Worm (Caenorhabditis elegans) whole organism, L3 larva: Measurements from ENCODE around the gene F41C3.11.

Source experiments
- R02D3.7 ChIP-seq: fragments of 150-350 bp; optimal IDR thresholded peaks from 2 replicates; lab custom pipeline; 2014; ENCODE audit warnings: missing biosample characterization, missing genetic modification characterization
- ZK546.5 ChIP-seq: sonication (generic microtip); optimal IDR thresholded peaks from 2 replicates; lab custom pipeline; 2017; ENCODE audit warnings: missing biosample characterization, missing genetic modification characterization
- aly-2 ChIP-seq: fragments of 150-350 bp; optimal IDR thresholded peaks from 2 replicates; lab custom pipeline; 2014; ENCODE audit warnings: missing biosample characterization, missing genetic modification characterization
- ceh-16 ChIP-seq: sonication (generic microtip); optimal IDR thresholded peaks from 2 replicates; lab custom pipeline; 2017; ENCODE audit warnings: missing biosample characterization, missing genetic modification characterization
- ceh-28 ChIP-seq: fragments of 150-350 bp; optimal IDR thresholded peaks from 2 replicates; lab custom pipeline; 2014; ENCODE audit warnings: missing biosample characterization, missing genetic modification reagents, missing genetic modification characterization
- ceh-82 ChIP-seq: fragments of 150-350 bp; optimal IDR thresholded peaks from 2 replicates; lab custom pipeline; 2014; ENCODE audit warnings: missing biosample characterization, missing genetic modification characterization
- ceh-9 ChIP-seq: sonication (generic microtip); optimal IDR thresholded peaks from 2 replicates; lab custom pipeline; 2018; ENCODE audit warnings: missing biosample characterization, missing genetic modification characterization
- egl-27 ChIP-seq: sonication (generic microtip); optimal IDR thresholded peaks from 4 replicates; lab custom pipeline; 2017; ENCODE audit warnings: missing biosample characterization, missing genetic modification reagents, missing genetic modification characterization
- egl-5 ChIP-seq: fragments of 150-350 bp; optimal IDR thresholded peaks from 2 replicates; lab custom pipeline; 2017; ENCODE audit warnings: missing biosample characterization, missing genetic modification reagents, missing genetic modification characterization, inconsistent platforms
- elt-2 ChIP-seq: sonication (generic microtip); optimal IDR thresholded peaks from 2 replicates; lab custom pipeline; 2016; ENCODE audit warnings: missing genetic modification reagents, mild to moderate bottlenecking, missing genetic modification characterization, missing compliant biosample characterization
- elt-3 ChIP-seq, 3 experiments: fragments of 150-350 bp in 1 of 3; sonication (generic microtip) in 2 of 3; optimal IDR thresholded peaks; 2 replicates in 2 of 3; 4 replicates in 1 of 3; lab custom pipeline; 2014 to 2017; ENCODE audit warnings: missing biosample characterization in 3 of 3, missing genetic modification characterization in 3 of 3
- eor-1 ChIP-seq, 2 experiments: fragments of 150-350 bp; optimal IDR thresholded peaks; 2 replicates each; lab custom pipeline; 2014 to 2018; ENCODE audit warnings: missing biosample characterization in 2 of 2, missing genetic modification characterization in 2 of 2
- fkh-10 ChIP-seq: sonication (generic microtip); optimal IDR thresholded peaks from 2 replicates; lab custom pipeline; 2017; ENCODE audit warnings: missing biosample characterization, missing genetic modification reagents, missing genetic modification characterization
- fkh-2 ChIP-seq: fragments of 150-350 bp; optimal IDR thresholded peaks from 2 replicates; lab custom pipeline; 2014; ENCODE audit warnings: missing biosample characterization, missing genetic modification reagents, missing genetic modification characterization
- hmg-11 ChIP-seq: sonication (generic microtip); optimal IDR thresholded peaks from 2 replicates; lab custom pipeline; 2016; ENCODE audit warnings: missing genetic modification characterization, missing compliant biosample characterization
- jun-1 ChIP-seq: fragments of 150-350 bp; optimal IDR thresholded peaks from 2 replicates; lab custom pipeline; 2014; ENCODE audit warnings: missing biosample characterization, missing genetic modification reagents, missing genetic modification characterization
- lin-15B ChIP-seq: fragments of 150-350 bp; optimal IDR thresholded peaks from 2 replicates; lab custom pipeline; 2014; ENCODE audit warnings: missing biosample characterization, missing genetic modification characterization
- lin-39 ChIP-seq: fragments of 150-350 bp; optimal IDR thresholded peaks from 2 replicates; lab custom pipeline; 2018; ENCODE audit warnings: missing biosample characterization, missing genetic modification reagents, missing genetic modification characterization
- mdl-1 ChIP-seq: fragments of 150-350 bp; optimal IDR thresholded peaks from 2 replicates; lab custom pipeline; 2014; ENCODE audit warnings: missing biosample characterization, missing genetic modification characterization
- mml-1 ChIP-seq: fragments of 150-350 bp; sonication (generic microtip); optimal IDR thresholded peaks from 3 replicates; lab custom pipeline; 2014; ENCODE audit warnings: missing biosample characterization, missing genetic modification characterization
- nfya-1 ChIP-seq: sonication (generic microtip); optimal IDR thresholded peaks from 2 replicates; lab custom pipeline; 2017; ENCODE audit warnings: missing genetic modification characterization, mild to moderate bottlenecking, missing compliant biosample characterization, antibody characterized with exemption, moderate library complexity; ENCODE audit not compliant: insufficient read depth
- nhr-11 ChIP-seq: fragments of 150-350 bp; optimal IDR thresholded peaks from 2 replicates; lab custom pipeline; 2014; ENCODE audit warnings: missing biosample characterization, missing genetic modification characterization
- nhr-12 ChIP-seq: fragments of 150-350 bp; optimal IDR thresholded peaks from 2 replicates; lab custom pipeline; 2014; ENCODE audit warnings: missing biosample characterization, missing genetic modification characterization
- nhr-23 ChIP-seq: fragments of 150-350 bp; optimal IDR thresholded peaks from 2 replicates; lab custom pipeline; 2014; ENCODE audit warnings: missing biosample characterization, missing genetic modification reagents, missing genetic modification characterization
- nhr-237 ChIP-seq: fragments of 150-350 bp; optimal IDR thresholded peaks from 2 replicates; lab custom pipeline; 2014; ENCODE audit warnings: missing biosample characterization, missing genetic modification characterization
- nhr-25 ChIP-seq: sonication (generic microtip); optimal IDR thresholded peaks from 2 replicates; lab custom pipeline; 2017; ENCODE audit warnings: missing biosample characterization, missing genetic modification characterization
- pha-4 ChIP-seq: fragments of 150-350 bp; optimal IDR thresholded peaks from 2 replicates; lab custom pipeline; 2014; ENCODE audit warnings: missing biosample characterization, missing genetic modification reagents, missing genetic modification characterization
- pqm-1 ChIP-seq: fragments of 150-350 bp; optimal IDR thresholded peaks from 2 replicates; lab custom pipeline; 2017; ENCODE audit warnings: missing biosample characterization, missing genetic modification characterization, inconsistent platforms
- sea-2 ChIP-seq: fragments of 150-350 bp; sonication (generic microtip); optimal IDR thresholded peaks from 4 replicates; lab custom pipeline; 2014; ENCODE audit warnings: missing biosample characterization, missing genetic modification reagents, missing genetic modification characterization
- skn-1 ChIP-seq: fragments of 150-350 bp; optimal IDR thresholded peaks from 2 replicates; lab custom pipeline; 2014; ENCODE audit warnings: missing biosample characterization, missing genetic modification characterization
- tbx-2 ChIP-seq: sonication (generic microtip); optimal IDR thresholded peaks from 2 replicates; lab custom pipeline; 2016; ENCODE audit warnings: mild to moderate bottlenecking, missing genetic modification characterization, missing compliant biosample characterization
- unc-39 ChIP-seq: sonication (generic microtip); optimal IDR thresholded peaks from 4 replicates; lab custom pipeline; 2017; ENCODE audit warnings: missing biosample characterization, missing genetic modification characterization
- unc-62 ChIP-seq: fragments of 150-350 bp; sonication (generic microtip); optimal IDR thresholded peaks from 4 replicates; lab custom pipeline; 2014; ENCODE audit warnings: missing biosample characterization, missing genetic modification reagents, missing genetic modification characterization
- zag-1 ChIP-seq: fragments of 150-350 bp; optimal IDR thresholded peaks from 2 replicates; lab custom pipeline; 2014; ENCODE audit warnings: missing biosample characterization, missing genetic modification characterization
- ztf-11 ChIP-seq: fragments of 150-350 bp; optimal IDR thresholded peaks from 2 replicates; lab custom pipeline; 2014; ENCODE audit warnings: missing biosample characterization, missing genetic modification characterization
- ztf-4 ChIP-seq: fragments of 150-350 bp; optimal IDR thresholded peaks from 2 replicates; lab custom pipeline; 2014; ENCODE audit warnings: missing biosample characterization, missing genetic modification characterization

Gene F41C3.11

ce11 chrII:4737348-4737747, 3.6 kb upstream of the F41C3.11 start, which contains the start of gene ctsa-1.1:
Gene ctsa-1.1, plus strand, starts transcription at chrII:4737648.
- no peak for TF ChIP-seq pha-4 (tag; lab: Kevin White, UChicago)
- no peak for TF ChIP-seq sea-2 (GFP tag; lab: Kevin White, UChicago)
- no peak for TF ChIP-seq nhr-11 (tag; lab: Kevin White, UChicago)
- no peak for TF ChIP-seq jun-1
- no peak for TF ChIP-seq unc-39 (tag; lab: Kevin White, UChicago)
- TF ChIP-seq ztf-4 (tag; lab: Kevin White, UChicago): no peak
- TF ChIP-seq, all 47 proteins: peak for 0

DNA sequence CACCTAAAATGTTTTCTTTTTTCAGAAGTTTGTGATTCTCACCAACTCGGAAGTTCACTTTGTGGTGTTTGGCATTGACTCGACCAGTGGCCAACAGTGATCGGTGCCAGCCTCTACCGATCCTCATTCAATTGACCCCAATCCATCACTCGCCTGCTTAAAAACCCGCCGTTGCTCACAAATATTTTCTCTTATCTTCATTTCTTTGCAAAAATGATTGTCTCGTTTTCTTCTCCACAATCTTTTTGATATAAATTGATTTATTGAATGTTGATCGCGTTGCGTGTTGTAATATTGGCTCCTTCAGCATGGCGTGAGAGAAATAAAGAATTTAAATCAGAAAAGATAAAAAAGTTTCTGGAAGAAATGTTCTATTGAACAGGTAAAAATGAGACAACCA, 2.8 kb upstream of the F41C3.11 start:
- TF ChIP-seq eor-1 (tag; optimal IDR thresholded peaks at IDR 0.05; lab: Kevin White, UChicago): no peak

DNA sequence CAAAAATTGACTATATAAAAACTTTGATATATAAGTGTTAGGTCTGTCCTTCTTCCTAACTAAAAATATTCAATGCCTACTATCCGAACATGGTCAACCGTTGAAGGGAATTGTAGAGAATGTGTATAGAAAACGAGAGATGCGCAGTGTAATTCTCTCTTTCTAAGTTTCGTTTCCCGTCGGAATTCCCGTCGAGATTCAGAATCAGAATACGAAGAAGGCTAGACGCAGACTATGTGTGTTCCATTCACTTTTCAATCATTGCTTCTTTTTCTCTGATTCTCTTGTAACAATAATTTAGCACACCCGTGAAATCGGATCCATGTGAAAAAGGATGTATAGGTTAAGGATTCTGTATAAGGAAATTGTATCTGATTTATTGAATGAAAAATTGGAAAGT, 729 bp upstream of the F41C3.11 start:
- TF ChIP-seq nhr-25 (tag; lab: Kevin White, UChicago) (peak; percentile 56), nhr-23 (tag; lab: Kevin White, UChicago) (peak; percentile 35), mdl-1 (tag; lab: Kevin White, UChicago) (no peak)

ce11 chrII:4729733-4730132, 4.0 kb downstream of the F41C3.11 start, which contains the start of gene F41C3.7:
Gene F41C3.7, plus strand, starts transcription at chrII:4730033.
- TF ChIP-seq R02D3.7 (no peak), nhr-11 (tag; lab: Kevin White, UChicago) (no peak), nhr-12 (no peak), lin-15B (tag; lab: Kevin White, UChicago) (no peak), elt-3 (tag; optimal IDR thresholded peaks at IDR 0.05; lab: Kevin White, UChicago) (no peak), zag-1 (tag; lab: Kevin White, UChicago) (no peak), ztf-4 (tag; lab: Kevin White, UChicago) (no peak), jun-1 (no peak), fkh-2 (tag; lab: Kevin White, UChicago) (no peak)

DNA sequence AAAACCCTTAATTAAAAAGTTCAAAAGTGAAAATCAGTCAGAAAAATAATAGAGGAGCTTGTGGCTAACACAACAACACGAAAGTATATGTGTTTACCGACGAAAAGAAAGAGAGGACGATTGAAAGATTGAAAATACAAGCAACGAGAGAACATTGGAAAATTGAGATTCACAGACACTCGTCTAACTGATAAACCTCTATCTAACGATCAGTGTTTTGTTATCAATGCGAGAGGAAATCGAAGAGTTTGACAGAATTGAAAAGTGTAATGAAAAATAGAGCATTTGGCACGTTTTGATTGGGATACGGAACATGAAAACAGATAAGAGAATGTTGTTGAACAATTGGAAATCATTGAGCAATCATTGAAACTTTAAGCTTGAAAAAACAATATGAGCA, 5.1 kb downstream of the F41C3.11 start:
- TF ChIP-seq ceh-82 (tag; lab: Kevin White, UChicago) (no peak), lin-39 (no peak), nhr-237 (no peak), pha-4 (tag; lab: Kevin White, UChicago) (peak; percentile 59), hmg-11 (tag; lab: Kevin White, UChicago) (no peak), R02D3.7 (no peak), nhr-11 (tag; lab: Kevin White, UChicago) (no peak), aly-2 (tag; lab: Kevin White, UChicago) (no peak), ztf-11 (tag; lab: Kevin White, UChicago) (no peak), mml-1 (no peak), zag-1 (tag; lab: Kevin White, UChicago) (no peak), fkh-10 (GFP tag; lab: Kevin White, UChicago) (no peak), ceh-16 (tag; lab: Kevin White, UChicago) (no peak), fkh-2 (tag; lab: Kevin White, UChicago) (no peak), skn-1 (tag; lab: Kevin White, UChicago) (peak; percentile 23), unc-62 (GFP tag; lab: Kevin White, UChicago) (no peak), sea-2 (GFP tag; lab: Kevin White, UChicago) (no peak), ztf-4 (tag; lab: Kevin White, UChicago) (no peak), ceh-9 (no peak), ZK546.5 (tag; lab: Kevin White, UChicago) (no peak), nhr-12 (no peak), eor-1 (tag; optimal IDR thresholded peaks at IDR 0.05; lab: Kevin White, UChicago) (no peak), elt-2 (tag; lab: Kevin White, UChicago) (peak; percentile 100), unc-39 (tag; lab: Kevin White, UChicago) (no peak), jun-1 (peak; percentile 70), nfya-1 (peak; percentile 42), tbx-2 (tag; lab: Kevin White, UChicago) (no peak), pqm-1 (peak; percentile 98), egl-5 (tag; lab: Kevin White, UChicago) (peak; percentile 44), egl-27 (tag; lab: Kevin White, UChicago) (no peak), ceh-28 (no peak), elt-3 (tag; optimal IDR thresholded peaks at IDR 0.05; lab: Kevin White, UChicago) (peak in 1 of 3 experiments; percentile 37)
- TF ChIP-seq, all 47 proteins: peak for 8
